In the genomic region with DNA sequence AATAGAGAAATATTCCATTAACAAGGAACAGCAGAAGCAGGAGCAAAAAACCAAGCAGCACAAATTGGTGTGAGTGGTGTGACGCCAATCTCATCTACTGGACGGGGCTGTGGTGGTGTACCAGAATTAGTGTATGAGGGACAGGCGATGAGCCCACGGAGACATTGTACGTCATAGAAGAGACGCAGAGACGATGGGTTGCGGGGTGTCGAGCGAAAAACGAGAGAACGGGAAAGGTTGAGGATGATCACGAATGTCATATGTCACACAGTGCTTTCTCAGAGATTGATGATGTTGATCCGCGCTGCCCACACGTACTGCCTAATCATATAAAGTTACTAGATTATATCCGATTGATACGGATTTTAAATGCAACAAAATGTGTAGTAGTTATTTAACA, we compare ENCODE assay signal across 5 worm cellular contexts.
A peak's percentile ranks its signal among the peaks of the same experiment; 100 is the strongest.
TF ChIP-seq lines count a peak whose summit lies in the region.

No protein-coding gene starts in this region.

TF ChIP-seq in whole organism, L1 larva, 84 proteins besides CTCF, POLR2A, EP300 and RAD21 (continued from another document):
- TF ChIP-seq nhr-47 (tag; optimal IDR thresholded peaks at IDR 0.05; lab: Kevin White, UChicago) (peak; percentile 31), nhr-85 (tag; lab: Kevin White, UChicago) (peak; percentile 53), tbx-2 (tag; optimal IDR thresholded peaks at IDR 0.05; lab: Kevin White, UChicago) (peak; percentile 26), mef-2 (tag; optimal IDR thresholded peaks at IDR 0.05; lab: Kevin White, UChicago) (no peak), unc-30 (tag; optimal IDR thresholded peaks at IDR 0.05; lab: Kevin White, UChicago) (no peak), mdl-1 (tag; optimal IDR thresholded peaks at IDR 0.05; lab: Kevin White, UChicago) (peak in 1 of 2 experiments; percentile 22), elt-3 (tag; optimal IDR thresholded peaks at IDR 0.05; lab: Kevin White, UChicago) (peak in 2 of 6 experiments; percentile 30 to 56), ztf-11 (tag; optimal IDR thresholded peaks at IDR 0.05; lab: Kevin White, UChicago) (peak in 1 of 2 experiments; percentile 12), dsc-1 (tag; optimal IDR thresholded peaks at IDR 0.05; lab: Kevin White, UChicago) (peak; percentile 67), nhr-90 (tag; optimal IDR thresholded peaks at IDR 0.05; lab: Kevin White, UChicago; ENCODE audit: poor library complexity) (peak; percentile 10), egl-13 (tag; optimal IDR thresholded peaks at IDR 0.05; lab: Kevin White, UChicago) (peak; percentile 64), mep-1 (tag; optimal IDR thresholded peaks at IDR 0.05; lab: Kevin White, UChicago) (peak; percentile 20), rnt-1 (tag; optimal IDR thresholded peaks at IDR 0.05; lab: Kevin White, UChicago) (peak; percentile 62), skn-1 (tag; optimal IDR thresholded peaks at IDR 0.05; lab: Kevin White, UChicago) (peak; percentile 22)

TF ChIP-seq in whole organism, L2 larva, 48 proteins besides CTCF, POLR2A, EP300 and RAD21 (continued from another document):
- no peak for TF ChIP-seq lin-11 (tag; optimal IDR thresholded peaks at IDR 0.05; lab: Kevin White, UChicago)
- TF ChIP-seq C34F6.9 (tag; optimal IDR thresholded peaks at IDR 0.05; lab: Kevin White, UChicago), result peak; percentile 25
- TF ChIP-seq lsy-2 (tag; optimal IDR thresholded peaks at IDR 0.05; lab: Kevin White, UChicago), result peak in 1 of 2 experiments; percentile 44

TF ChIP-seq in whole organism, L3 larva, 47 proteins besides CTCF, POLR2A, EP300 and RAD21 (continued from another document):
- TF ChIP-seq R02D3.7 (tag; optimal IDR thresholded peaks at IDR 0.05; lab: Kevin White, UChicago) (no peak), ceh-82 (tag; optimal IDR thresholded peaks at IDR 0.05; lab: Kevin White, UChicago) (no peak), lsy-12 (tag; optimal IDR thresholded peaks at IDR 0.05; lab: Kevin White, UChicago) (no peak), nhr-25 (tag; optimal IDR thresholded peaks at IDR 0.05; lab: Kevin White, UChicago) (no peak), tbx-2 (tag; optimal IDR thresholded peaks at IDR 0.05; lab: Kevin White, UChicago) (no peak), nhr-28 (tag; optimal IDR thresholded peaks at IDR 0.05; lab: Kevin White, UChicago) (no peak), aly-2 (tag; optimal IDR thresholded peaks at IDR 0.05; lab: Kevin White, UChicago) (no peak), ceh-16 (tag; optimal IDR thresholded peaks at IDR 0.05; lab: Kevin White, UChicago) (no peak), ama-1 (optimal IDR thresholded peaks at IDR 0.05; lab: Kevin White, UChicago) (peak; percentile 49), hmg-11 (tag; optimal IDR thresholded peaks at IDR 0.05; lab: Kevin White, UChicago) (peak; percentile 34), unc-62 (GFP tag; optimal IDR thresholded peaks at IDR 0.05; lab: Kevin White, UChicago) (peak; percentile 26), nhr-11 (tag; optimal IDR thresholded peaks at IDR 0.05; lab: Kevin White, UChicago) (no peak), daf-12 (tag; optimal IDR thresholded peaks at IDR 0.05; lab: Kevin White, UChicago) (no peak), ceh-28 (tag; optimal IDR thresholded peaks at IDR 0.05; lab: Kevin White, UChicago) (no peak), mml-1 (tag; optimal IDR thresholded peaks at IDR 0.05; lab: Kevin White, UChicago) (no peak), snpc-4 (tag; optimal IDR thresholded peaks at IDR 0.05; lab: Kevin White, UChicago) (no peak), fkh-10 (GFP tag; optimal IDR thresholded peaks at IDR 0.05; lab: Kevin White, UChicago) (no peak), nhr-23 (tag; optimal IDR thresholded peaks at IDR 0.05; lab: Kevin White, UChicago) (peak; percentile 25), nhr-43 (tag; optimal IDR thresholded peaks at IDR 0.05; lab: Kevin White, UChicago; ENCODE audit: poor library complexity, severe bottlenecking) (no peak), nhr-76 (tag; optimal IDR thresholded peaks at IDR 0.05; lab: Kevin White, UChicago) (no peak), elt-1 (tag; optimal IDR thresholded peaks at IDR 0.05; lab: Kevin White, UChicago) (no peak), ceh-9 (tag; optimal IDR thresholded peaks at IDR 0.05; lab: Kevin White, UChicago) (no peak), sea-2 (GFP tag; optimal IDR thresholded peaks at IDR 0.05; lab: Kevin White, UChicago) (no peak), zag-1 (tag; optimal IDR thresholded peaks at IDR 0.05; lab: Kevin White, UChicago) (no peak), nhr-237 (tag; optimal IDR thresholded peaks at IDR 0.05; lab: Kevin White, UChicago) (no peak), fkh-2 (tag; optimal IDR thresholded peaks at IDR 0.05; lab: Kevin White, UChicago) (no peak), egl-27 (tag; optimal IDR thresholded peaks at IDR 0.05; lab: Kevin White, UChicago) (no peak), fos-1 (tag; optimal IDR thresholded peaks at IDR 0.05; lab: Kevin White, UChicago) (no peak), unc-39 (tag; optimal IDR thresholded peaks at IDR 0.05; lab: Kevin White, UChicago) (no peak), nhr-12 (tag; optimal IDR thresholded peaks at IDR 0.05; lab: Kevin White, UChicago) (no peak), nfya-1 (tag; optimal IDR thresholded peaks at IDR 0.05; lab: Kevin White, UChicago; ENCODE audit: insufficient read depth) (peak; percentile 35), jun-1 (tag; optimal IDR thresholded peaks at IDR 0.05; lab: Kevin White, UChicago) (no peak)
TF ChIP-seq in whole organism, L3 larva: peak in this region for 6.

TF ChIP-seq in whole organism, L4 larva, 104 proteins besides CTCF, POLR2A, EP300 and RAD21 (continued from another document and continues in another):
- TF ChIP-seq attf-4 (tag; optimal IDR thresholded peaks at IDR 0.05; lab: Kevin White, UChicago) (no peak), lim-7 (GFP tag; IDR thresholded peaks at IDR 0.05; lab: Robert Waterston, UW) (no peak), Y105C5A.15 (GFP tag; IDR thresholded peaks at IDR 0.05; lab: Robert Waterston, UW) (no peak), dpl-1 (GFP tag; optimal IDR thresholded peaks at IDR 0.05; lab: Kevin White, UChicago) (no peak), daf-8 (GFP tag; IDR thresholded peaks at IDR 0.05; lab: Robert Waterston, UW) (no peak), F26F4.8 (GFP tag; conservative IDR thresholded peaks at IDR 0.05; lab: Robert Waterston, UW) (no peak), dmd-6 (GFP tag; IDR thresholded peaks at IDR 0.05; lab: Robert Waterston, UW) (0 out of 2 replicates have a peak, but pooled peaks have one; percentile 9), nhr-25 (tag; optimal IDR thresholded peaks at IDR 0.05; lab: Kevin White, UChicago; ENCODE audit: borderline replicate concordance, insufficient read depth) (no peak), spr-3 (GFP tag; optimal IDR thresholded peaks at IDR 0.05; lab: Kevin White, UChicago) (no peak), arid-1 (GFP tag; conservative IDR thresholded peaks at IDR 0.05; lab: Robert Waterston, UW) (no peak), nhr-237 (tag; optimal IDR thresholded peaks at IDR 0.05; lab: Kevin White, UChicago) (no peak), nhr-6 (tag; optimal IDR thresholded peaks at IDR 0.05; lab: Kevin White, UChicago) (no peak), daf-16 (GFP tag; optimal IDR thresholded peaks at IDR 0.05; lab: Kevin White, UChicago) (no peak), daf-16 (tag; optimal IDR thresholded peaks at IDR 0.05; lab: Kevin White, UChicago) (no peak), hlh-11 (tag; optimal IDR thresholded peaks at IDR 0.05; lab: Kevin White, UChicago) (peak; percentile 43), lin-1 (GFP tag; IDR thresholded peaks at IDR 0.05; lab: Robert Waterston, UW) (no peak), zip-2 (tag; optimal IDR thresholded peaks at IDR 0.05; lab: Kevin White, UChicago) (no peak), skn-1 (tag; optimal IDR thresholded peaks at IDR 0.05; lab: Kevin White, UChicago) (no peak), unc-130 (GFP tag; optimal IDR thresholded peaks at IDR 0.05; lab: Kevin White, UChicago) (no peak), ceh-28 (tag; optimal IDR thresholded peaks at IDR 0.05; lab: Kevin White, UChicago) (no peak), duxl-1 (tag; optimal IDR thresholded peaks at IDR 0.05; lab: Kevin White, UChicago; ENCODE audit: poor library complexity) (no peak), mxl-2 (GFP tag; conservative IDR thresholded peaks at IDR 0.05; lab: Robert Waterston, UW) (no peak), Y75B8A.6 (GFP tag; IDR thresholded peaks at IDR 0.05; lab: Robert Waterston, UW) (no peak), hmg-1.1 (GFP tag; IDR thresholded peaks at IDR 0.05; lab: Robert Waterston, UW) (peak; percentile 36; the same call in 1 of the 2 replicates), zag-1 (tag; optimal IDR thresholded peaks at IDR 0.05; lab: Kevin White, UChicago) (no peak), D1046.2 (GFP tag; IDR thresholded peaks at IDR 0.05; lab: Robert Waterston, UW) (no peak), ces-1 (GFP tag; optimal IDR thresholded peaks at IDR 0.05; lab: Kevin White, UChicago) (no peak), lsy-2 (tag; optimal IDR thresholded peaks at IDR 0.05; lab: Kevin White, UChicago) (no peak), unc-39 (tag; optimal IDR thresholded peaks at IDR 0.05; lab: Kevin White, UChicago) (no peak), zip-11 (GFP tag; IDR thresholded peaks at IDR 0.05; lab: Robert Waterston, UW) (no peak), ZK337.2 (GFP tag; IDR thresholded peaks at IDR 0.05; lab: Robert Waterston, UW) (no peak), daf-12 (tag; optimal IDR thresholded peaks at IDR 0.05; lab: Kevin White, UChicago) (no peak), pha-4 (GFP tag; IDR thresholded peaks at IDR 0.05; lab: Robert Waterston, UW) (no peak), pha-4 (tag; optimal IDR thresholded peaks at IDR 0.05; lab: Kevin White, UChicago) (no peak), ztf-11 (tag; optimal IDR thresholded peaks at IDR 0.05; lab: Kevin White, UChicago) (no peak), lir-3 (tag; optimal IDR thresholded peaks at IDR 0.05; lab: Kevin White, UChicago) (no peak), Y48G9A.11 (GFP tag; IDR thresholded peaks at IDR 0.05; lab: Robert Waterston, UW) (no peak), snpc-1.2 (GFP tag; IDR thresholded peaks at IDR 0.05; lab: Robert Waterston, UW) (no peak), F49E8.2 (tag; optimal IDR thresholded peaks at IDR 0.05; lab: Kevin White, UChicago; ENCODE audit: borderline replicate concordance) (no peak), zfp-3 (GFP tag; conservative IDR thresholded peaks at IDR 0.05; lab: Robert Waterston, UW) (no peak), lin-13 (GFP tag; optimal IDR thresholded peaks at IDR 0.05; lab: Kevin White, UChicago) (no peak), nhr-76 (tag; optimal IDR thresholded peaks at IDR 0.05; lab: Kevin White, UChicago) (no peak), nhr-102 (tag; optimal IDR thresholded peaks at IDR 0.05; lab: Kevin White, UChicago) (no peak), aha-1 (tag; lab: Kevin White, UChicago) (peak; percentile 48)

TF ChIP-seq in whole organism, mixed stage, embryonic, 35 proteins besides CTCF, POLR2A, EP300 and RAD21 (continued from another document):
- TF ChIP-seq unc-120 (tag; optimal IDR thresholded peaks at IDR 0.05; lab: Kevin White, UChicago; ENCODE audit: poor library complexity, severe bottlenecking) (peak; percentile 29), unc-39 (tag; optimal IDR thresholded peaks at IDR 0.05; lab: Kevin White, UChicago) (no peak), flh-1 (GFP tag; optimal IDR thresholded peaks at IDR 0.05; lab: Kevin White, UChicago) (no peak), sptf-1 (tag; optimal IDR thresholded peaks at IDR 0.05; lab: Kevin White, UChicago) (no peak), lin-13 (tag; optimal IDR thresholded peaks at IDR 0.05; lab: Kevin White, UChicago) (no peak), nhr-237 (tag; optimal IDR thresholded peaks at IDR 0.05; lab: Kevin White, UChicago) (no peak), elt-1 (tag; optimal IDR thresholded peaks at IDR 0.05; lab: Kevin White, UChicago; ENCODE audit: borderline replicate concordance, insufficient read depth) (no peak), bed-3 (GFP tag; optimal IDR thresholded peaks at IDR 0.05; lab: Kevin White, UChicago) (no peak), snpc-4 (tag; optimal IDR thresholded peaks at IDR 0.05; lab: Kevin White, UChicago) (no peak), ceh-83 (GFP tag; optimal IDR thresholded peaks at IDR 0.05; lab: Kevin White, UChicago) (no peak), elt-3 (tag; optimal IDR thresholded peaks at IDR 0.05; lab: Kevin White, UChicago) (no peak), ham-2 (GFP tag; optimal IDR thresholded peaks at IDR 0.05; lab: Kevin White, UChicago) (no peak), zip-8 (tag; optimal IDR thresholded peaks at IDR 0.05; lab: Kevin White, UChicago) (no peak), sem-2 (GFP tag; optimal IDR thresholded peaks at IDR 0.05; lab: Kevin White, UChicago) (no peak), mep-1 (tag; optimal IDR thresholded peaks at IDR 0.05; lab: Kevin White, UChicago) (no peak), M03D4.4 (tag; optimal IDR thresholded peaks at IDR 0.05; lab: Kevin White, UChicago) (no peak), tbx-8 (GFP tag; optimal IDR thresholded peaks at IDR 0.05; lab: Kevin White, UChicago) (no peak), mab-5 (tag; optimal IDR thresholded peaks at IDR 0.05; lab: Kevin White, UChicago) (no peak)
